Fruit fly (Drosophila melanogaster) whole organism, adult: ENCODE measurements around the gene Enoph.

Experiments used
- CG11617 ChIP-seq: fragments of 200-800 bp; sonication (Bioruptor generic); optimal IDR thresholded peaks from 2 replicates; lab custom pipeline; 2017; ENCODE audit warnings: mild to moderate bottlenecking, missing biosample characterization, missing genetic modification reagents, missing genetic modification characterization
- CG12768 ChIP-seq: fragments of 200-800 bp; sonication (Bioruptor generic); optimal IDR thresholded peaks from 2 replicates; lab custom pipeline; 2017; ENCODE audit warnings: missing biosample characterization, missing genetic modification characterization, mild to moderate bottlenecking, moderate library complexity, missing genetic modification reagents
- CG1620 ChIP-seq: fragments of 200-800 bp; sonication (Bioruptor generic); optimal IDR thresholded peaks from 2 replicates; lab custom pipeline; 2016; ENCODE audit warnings: missing biosample characterization, missing genetic modification characterization
- CG5204 ChIP-seq: fragments of 200-800 bp; sonication (Bioruptor generic); optimal IDR thresholded peaks from 2 replicates; lab custom pipeline; 2016; ENCODE audit warnings: missing biosample characterization, missing genetic modification characterization
- CG7101 ChIP-seq: fragments of 200-800 bp; sonication (Bioruptor generic); optimal IDR thresholded peaks from 2 replicates; lab custom pipeline; 2018; ENCODE audit warnings: missing biosample characterization, mild to moderate bottlenecking, missing genetic modification characterization, moderate library complexity
- Clk ChIP-seq: fragments of 200-800 bp; sonication (Bioruptor generic); optimal IDR thresholded peaks from 2 replicates; lab custom pipeline; 2017; ENCODE audit warnings: missing biosample characterization, missing genetic modification characterization
- bab1 ChIP-seq: fragments of 200-800 bp; sonication (Bioruptor generic); optimal IDR thresholded peaks from 3 replicates; lab custom pipeline; 2019; ENCODE audit warnings: missing biosample characterization, mild to moderate bottlenecking, missing genetic modification characterization, moderate library complexity
- cic ChIP-seq: fragments of 200-800 bp; sonication (Bioruptor generic); optimal IDR thresholded peaks from 2 replicates; lab custom pipeline; 2017; ENCODE audit warnings: missing biosample characterization, mild to moderate bottlenecking, missing genetic modification characterization, moderate library complexity
- cnc ChIP-seq, 2 experiments: fragments of >200 bp; optimal IDR thresholded peaks; 2 replicates each; lab custom pipeline; 2017
- kay ChIP-seq: fragments of 200-800 bp; sonication (Bioruptor generic); peaks from one replicate; lab custom pipeline; 2016; ENCODE audit warnings: missing biosample characterization, missing genetic modification characterization, borderline replicate concordance

DNA sequence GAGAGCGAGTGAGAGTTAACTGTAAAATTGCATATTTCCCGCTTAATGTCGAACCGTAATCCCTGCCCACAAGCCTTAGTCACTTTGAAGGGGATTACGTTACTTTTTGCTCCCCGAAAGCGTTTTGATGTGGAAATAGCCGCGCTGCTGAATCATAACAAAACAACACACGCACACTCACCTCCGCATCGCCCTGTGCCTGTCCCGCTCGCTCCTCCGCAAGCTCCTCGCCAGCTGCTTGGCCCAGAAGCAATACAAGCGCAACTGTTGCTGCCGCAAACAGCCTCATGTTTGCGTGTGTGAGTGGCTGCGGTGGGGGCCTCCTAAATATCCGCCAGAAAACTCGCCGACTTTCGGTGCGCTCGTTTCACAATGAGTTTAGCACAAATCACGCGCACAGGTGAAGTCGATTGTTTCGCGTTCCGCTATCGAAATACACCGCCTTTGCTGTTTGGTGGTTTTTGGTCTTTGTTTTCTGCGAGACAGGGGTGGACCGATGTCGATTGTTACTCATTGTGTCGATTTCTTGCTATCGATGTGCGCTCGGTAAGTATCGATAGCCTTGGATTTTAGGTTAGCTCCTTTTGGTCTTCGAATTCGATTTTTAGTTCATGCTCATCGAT, 5.1 kb downstream of the Enoph start, which contains the start of gene CtsF:
- TF ChIP-seq kay (GFP tag; lab: Kevin White, UChicago) (no peak), CG5204 (GFP tag; lab: Kevin White, UChicago) (no peak), CG1620 (GFP tag; lab: Kevin White, UChicago) (peak; percentile 34), Clk (GFP tag; lab: Kevin White, UChicago) (no peak), cnc (optimal IDR thresholded peaks at IDR 0.05; lab: Kevin White, UChicago) (no peak), bab1 (peak; percentile 82), CG12768 (GFP tag; lab: Kevin White, UChicago) (peak; percentile 16), CG11617 (GFP tag; lab: Kevin White, UChicago) (peak; percentile 46), cic (GFP tag; lab: Kevin White, UChicago) (peak; percentile 75), CG7101 (tag; lab: Kevin White, UChicago) (peak; percentile 13)
